Fruit fly (Drosophila melanogaster) whole organism, wandering third instar larva: ENCODE measurements around the gene CG45067.

Experiments used
- Abd-B ChIP-seq: fragments of >200 bp; optimal IDR thresholded peaks from 2 replicates; lab custom pipeline; 2017; ENCODE audit warnings: missing biosample characterization, missing genetic modification characterization
- CG32264 ChIP-seq: fragments of 200-800 bp; sonication (Bioruptor generic); optimal IDR thresholded peaks from 2 replicates; lab custom pipeline; 2016; ENCODE audit warnings: missing biosample characterization, missing genetic modification characterization
- CG9705 ChIP-seq: fragments of 200-800 bp; sonication (Bioruptor generic); optimal IDR thresholded peaks from 2 replicates; lab custom pipeline; 2018; ENCODE audit warnings: missing biosample characterization, mild to moderate bottlenecking, missing genetic modification characterization
- CrebA ChIP-seq: fragments of 200-800 bp; sonication (Bioruptor generic); optimal IDR thresholded peaks from 2 replicates; lab custom pipeline; 2016; ENCODE audit warnings: missing biosample characterization, mild to moderate bottlenecking, missing genetic modification characterization, borderline replicate concordance
- Dfd ChIP-seq: fragments of >200 bp; optimal IDR thresholded peaks from 2 replicates; lab custom pipeline; 2017; ENCODE audit warnings: missing biosample characterization, missing genetic modification characterization
- Dif ChIP-seq: fragments of 200-275, 200-300 bp; sonication (Bioruptor generic); optimal IDR thresholded peaks from 2 replicates; lab custom pipeline; 2018; ENCODE audit warnings: missing biosample characterization, missing genetic modification characterization; ENCODE audit not compliant: partially characterized antibody
- GATAd ChIP-seq: sonication (Bioruptor generic); optimal IDR thresholded peaks from 2 replicates; lab custom pipeline; 2016; ENCODE audit warnings: missing biosample characterization, missing genetic modification characterization
- HLH106 ChIP-seq: fragments of 200-800 bp; optimal IDR thresholded peaks from 3 replicates; lab custom pipeline; 2019; ENCODE audit warnings: missing biosample characterization, mild to moderate bottlenecking, missing genetic modification characterization, moderate library complexity
- Hnf4 ChIP-seq: fragments of 200-800 bp; sonication (Bioruptor generic); optimal IDR thresholded peaks from 2 replicates; lab custom pipeline; 2016; ENCODE audit warnings: missing biosample characterization, mild to moderate bottlenecking, missing genetic modification characterization
- Hr78 ChIP-seq: fragments of >200 bp; optimal IDR thresholded peaks from 2 replicates; lab custom pipeline; 2017; ENCODE audit warnings: missing biosample characterization, missing genetic modification characterization
- Hr83 ChIP-seq: fragments of 200-300 bp; sonication (Bioruptor generic); optimal IDR thresholded peaks from 2 replicates; lab custom pipeline; 2016; ENCODE audit warnings: missing biosample characterization, mild to moderate bottlenecking, missing genetic modification characterization, moderate library complexity; ENCODE audit not compliant: poor library complexity, severe bottlenecking
- Jra ChIP-seq: sonication (Bioruptor generic); optimal IDR thresholded peaks from 2 replicates; lab custom pipeline; 2016; ENCODE audit warnings: missing biosample characterization, missing genetic modification characterization
- Mio ChIP-seq: sonication (Bioruptor generic); optimal IDR thresholded peaks from 2 replicates; lab custom pipeline; 2016; ENCODE audit warnings: missing biosample characterization, missing genetic modification characterization
- Myc ChIP-seq: fragments of >200 bp; optimal IDR thresholded peaks from 2 replicates; lab custom pipeline; 2017
- N ChIP-seq: fragments of >200 bp; optimal IDR thresholded peaks from 2 replicates; lab custom pipeline; 2018; ENCODE audit warnings: missing biosample characterization, missing external identifiers, missing genetic modification characterization
- OdsH ChIP-seq: fragments of 200-800 bp; sonication (Bioruptor generic); optimal IDR thresholded peaks from 2 replicates; lab custom pipeline; 2016; ENCODE audit warnings: missing biosample characterization, mild to moderate bottlenecking, missing genetic modification characterization
- Rel ChIP-seq, 2 experiments: fragments of 200-800 bp; sonication (Bioruptor generic) in 1 of 2; optimal IDR thresholded peaks; 2 replicates in 1 of 2; 3 replicates in 1 of 2; lab custom pipeline; 2016 to 2019; ENCODE audit warnings: mild to moderate bottlenecking in 2 of 2, missing biosample characterization in 2 of 2, missing genetic modification characterization in 2 of 2, moderate library complexity in 1 of 2
- Sp1 ChIP-seq: fragments of 200-800 bp; sonication (Bioruptor generic); optimal IDR thresholded peaks from 3 replicates; lab custom pipeline; 2019; ENCODE audit warnings: missing biosample characterization, mild to moderate bottlenecking, missing genetic modification characterization, moderate library complexity
- Vsx2 ChIP-seq: fragments of 200-300, 225-300 bp; sonication (Bioruptor generic); optimal IDR thresholded peaks from 2 replicates; lab custom pipeline; 2018; ENCODE audit warnings: missing biosample characterization, missing genetic modification characterization; ENCODE audit not compliant: partially characterized antibody
- br ChIP-seq: fragments of 200-800 bp; sonication (Bioruptor generic); optimal IDR thresholded peaks from 2 replicates; lab custom pipeline; 2016; ENCODE audit warnings: missing biosample characterization, missing genetic modification characterization
- brk ChIP-seq: fragments of 200-800 bp; sonication (Bioruptor generic); optimal IDR thresholded peaks from 2 replicates; lab custom pipeline; 2016; ENCODE audit warnings: missing biosample characterization, mild to moderate bottlenecking, missing genetic modification characterization
- dl ChIP-seq, 2 experiments: fragments of 175-275, 200-275 bp in 1 of 2; fragments of 200-275 bp in 1 of 2; sonication (Bioruptor generic); optimal IDR thresholded peaks; lab custom pipeline; 2018; ENCODE audit warnings: mild to moderate bottlenecking in 2 of 2, missing biosample characterization in 2 of 2, missing genetic modification characterization in 2 of 2, moderate library complexity in 2 of 2; ENCODE audit not compliant: partially characterized antibody in 2 of 2, insufficient read depth in 1 of 2
- dmrt93B ChIP-seq: fragments of 200-800 bp; sonication (Bioruptor generic); optimal IDR thresholded peaks from 2 replicates; lab custom pipeline; 2018; ENCODE audit warnings: missing biosample characterization, mild to moderate bottlenecking, missing genetic modification characterization
- dsf ChIP-seq: sonication (Bioruptor generic); optimal IDR thresholded peaks from 2 replicates; lab custom pipeline; 2016; ENCODE audit warnings: missing biosample characterization, missing genetic modification characterization, borderline replicate concordance
- ey ChIP-seq: fragments of 200-800 bp; sonication (Bioruptor generic); optimal IDR thresholded peaks from 2 replicates; lab custom pipeline; 2016; ENCODE audit warnings: missing biosample characterization, missing genetic modification characterization
- foxo ChIP-seq, 2 experiments: fragments of 200-800 bp; sonication (Bioruptor generic); optimal IDR thresholded peaks; 2 replicates in 1 of 2; 3 replicates in 1 of 2; lab custom pipeline; 2016 to 2017; ENCODE audit warnings: missing biosample characterization in 2 of 2, missing genetic modification characterization in 2 of 2
- fru ChIP-seq: fragments of 200-800 bp; sonication (Bioruptor generic); optimal IDR thresholded peaks from 3 replicates; lab custom pipeline; 2016; ENCODE audit warnings: missing biosample characterization, mild to moderate bottlenecking, missing genetic modification characterization
- h ChIP-seq: fragments of 200-800 bp; sonication (Bioruptor generic); optimal IDR thresholded peaks from 3 replicates; lab custom pipeline; 2016; ENCODE audit warnings: missing biosample characterization, mild to moderate bottlenecking, missing genetic modification characterization
- jim ChIP-seq: fragments of 175-275, 200-325 bp; sonication (Bioruptor generic); optimal IDR thresholded peaks from 2 replicates; lab custom pipeline; 2016; ENCODE audit warnings: missing biosample characterization, mild to moderate bottlenecking, missing genetic modification characterization
- lola ChIP-seq: fragments of >200 bp; optimal IDR thresholded peaks from 2 replicates; lab custom pipeline; 2017; ENCODE audit warnings: missing biosample characterization, missing genetic modification characterization
- pan ChIP-seq: fragments of >200 bp; optimal IDR thresholded peaks from 2 replicates; lab custom pipeline; 2017
- psq ChIP-seq: fragments of 200-800 bp; sonication (Bioruptor generic); optimal IDR thresholded peaks from 3 replicates; lab custom pipeline; 2017; ENCODE audit warnings: missing biosample characterization, mild to moderate bottlenecking, missing genetic modification characterization, moderate library complexity
- rgr ChIP-seq: fragments of 200-800 bp; sonication (Bioruptor generic); optimal IDR thresholded peaks from 3 replicates; lab custom pipeline; 2016; ENCODE audit warnings: missing biosample characterization, mild to moderate bottlenecking, missing genetic modification characterization
- sage ChIP-seq: fragments of 200-800 bp; sonication (Bioruptor generic); optimal IDR thresholded peaks from 2 replicates; lab custom pipeline; 2016; ENCODE audit warnings: missing biosample characterization, mild to moderate bottlenecking, missing genetic modification characterization
- sv ChIP-seq: fragments of 200-800 bp; sonication (Bioruptor generic); optimal IDR thresholded peaks from 3 replicates; lab custom pipeline; 2016; ENCODE audit warnings: missing biosample characterization, missing genetic modification characterization
- tai ChIP-seq: sonication (Bioruptor generic); optimal IDR thresholded peaks from 2 replicates; lab custom pipeline; 2016; ENCODE audit warnings: missing biosample characterization, missing genetic modification characterization
- usp ChIP-seq: fragments of >200 bp; optimal IDR thresholded peaks from 2 replicates; lab custom pipeline; 2017; ENCODE audit warnings: missing biosample characterization, missing genetic modification characterization
- woc ChIP-seq: sonication (Bioruptor generic); optimal IDR thresholded peaks from 2 replicates; lab custom pipeline; 2016; ENCODE audit warnings: missing biosample characterization, mild to moderate bottlenecking, missing genetic modification characterization

The CG45067 gene

DNA sequence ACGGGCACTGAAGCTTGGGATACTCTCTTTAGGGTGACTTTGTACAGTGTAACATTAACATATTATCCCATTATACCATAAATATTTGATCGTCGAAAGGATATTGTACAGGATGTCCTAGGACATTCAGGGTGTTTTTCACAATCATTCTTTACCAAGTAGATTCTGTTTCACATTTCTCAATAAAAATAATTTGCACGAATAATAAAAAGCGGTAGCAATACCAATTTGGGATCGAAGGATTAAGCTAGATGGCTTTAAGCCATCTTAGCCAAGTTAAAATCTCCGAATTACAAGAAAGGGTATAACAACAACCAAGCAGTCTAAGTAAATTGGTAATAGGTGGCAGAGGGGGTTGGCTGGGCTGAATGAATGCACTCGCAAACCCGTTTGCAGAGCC, 39.9 kb downstream of the CG45067 start:
- peak; percentile 47 for TF ChIP-seq Sp1 (GFP tag; lab: Kevin White, UChicago)
- no peak for TF ChIP-seq GATAd
- TF ChIP-seq brk (GFP tag; lab: Kevin White, UChicago), result no peak
- TF ChIP-seq Hr78 (GFP tag; lab: Kevin White, UChicago), result no peak
- no peak for TF ChIP-seq Hr83 (GFP tag; lab: Kevin White, UChicago)
- no peak for TF ChIP-seq sage (GFP tag; lab: Kevin White, UChicago)
- no peak for TF ChIP-seq Vsx2 (GFP tag; lab: Kevin White, UChicago)
- no peak for TF ChIP-seq br (GFP tag; lab: Kevin White, UChicago)
- TF ChIP-seq CrebA (GFP tag; lab: Kevin White, UChicago), result no peak
- TF ChIP-seq lola (GFP tag; lab: Kevin White, UChicago), result no peak
- no peak for TF ChIP-seq sv
- no peak for TF ChIP-seq Rel (GFP tag; optimal IDR thresholded peaks at IDR 0.05; lab: Kevin White, UChicago)
- no peak for TF ChIP-seq Rel (tag; optimal IDR thresholded peaks at IDR 0.05; lab: Kevin White, UChicago)
- no peak for TF ChIP-seq N
- TF ChIP-seq rgr, result peak; percentile 1
- TF ChIP-seq fru (GFP tag; lab: Kevin White, UChicago), result peak; percentile 32
- TF ChIP-seq usp (GFP tag; lab: Kevin White, UChicago), result no peak
- TF ChIP-seq Hnf4 (GFP tag; lab: Kevin White, UChicago), result no peak
- peak; percentile 61 for TF ChIP-seq woc (GFP tag; lab: Kevin White, UChicago)
- no peak for TF ChIP-seq CG32264
- no peak for TF ChIP-seq Abd-B (GFP tag; lab: Kevin White, UChicago)
- TF ChIP-seq pan (lab: Kevin White, UChicago), result no peak
- TF ChIP-seq jim (GFP tag; lab: Kevin White, UChicago), result no peak
- TF ChIP-seq h (GFP tag; lab: Kevin White, UChicago), result peak; percentile 44
- TF ChIP-seq Myc (lab: Kevin White, UChicago), result no peak
- no peak for TF ChIP-seq tai (GFP tag; lab: Kevin White, UChicago)
- TF ChIP-seq dl (GFP tag; optimal IDR thresholded peaks at IDR 0.05; lab: Kevin White, UChicago; ENCODE audit: insufficient read depth in 1 of 2, partially characterized antibody in 2 of 2), result no peak
- TF ChIP-seq OdsH (GFP tag; lab: Kevin White, UChicago), result peak; percentile 44
- TF ChIP-seq dmrt93B, result peak; percentile 41
- peak; percentile 29 for TF ChIP-seq ey (GFP tag; lab: Kevin White, UChicago)
- TF ChIP-seq Dif (GFP tag; lab: Kevin White, UChicago), result no peak
- TF ChIP-seq Mio (GFP tag; lab: Kevin White, UChicago), result no peak
- no peak for TF ChIP-seq dsf
- TF ChIP-seq foxo (GFP tag; optimal IDR thresholded peaks at IDR 0.05; lab: Kevin White, UChicago), result peak in 1 of 2 experiments; percentile 45
- TF ChIP-seq Jra, result no peak
- peak; percentile 2 for TF ChIP-seq psq (GFP tag; lab: Kevin White, UChicago)
- TF ChIP-seq HLH106, result peak; percentile 39
- TF ChIP-seq Dfd (GFP tag; lab: Kevin White, UChicago), result no peak
- TF ChIP-seq CG9705 (GFP tag; lab: Kevin White, UChicago), result no peak

DNA sequence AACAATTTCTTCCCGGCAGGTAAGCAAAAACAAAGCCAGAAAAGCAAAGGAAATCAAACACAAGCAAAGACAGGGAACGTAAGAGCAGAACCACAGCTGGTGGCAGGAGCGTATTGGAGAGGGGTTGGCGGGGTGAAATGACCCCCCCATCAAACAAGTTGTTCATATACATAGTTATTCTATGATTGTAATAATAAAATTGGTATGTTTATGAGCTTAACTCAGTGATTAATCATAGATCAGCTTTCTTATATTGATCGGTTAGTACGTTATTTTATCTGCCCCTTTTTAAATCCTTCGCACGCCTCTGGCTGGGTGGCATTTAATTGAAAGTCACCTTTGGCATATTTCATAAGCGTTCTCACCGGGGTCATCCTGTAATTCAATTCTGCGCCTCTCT, 40.8 kb downstream of the CG45067 start:
- peak; percentile 54 for TF ChIP-seq h (GFP tag; lab: Kevin White, UChicago)
- TF ChIP-seq sv, result no peak
- no peak for TF ChIP-seq tai (GFP tag; lab: Kevin White, UChicago)
- TF ChIP-seq foxo (GFP tag; optimal IDR thresholded peaks at IDR 0.05; lab: Kevin White, UChicago), result peak in 1 of 2 experiments; percentile 50
- TF ChIP-seq CG9705 (GFP tag; lab: Kevin White, UChicago), result peak; percentile 2
- peak; percentile 52 for TF ChIP-seq fru (GFP tag; lab: Kevin White, UChicago)
- no peak for TF ChIP-seq OdsH (GFP tag; lab: Kevin White, UChicago)
- peak; percentile 43 for TF ChIP-seq HLH106
- TF ChIP-seq Mio (GFP tag; lab: Kevin White, UChicago), result no peak
- no peak for TF ChIP-seq rgr
- peak; percentile 10 for TF ChIP-seq ey (GFP tag; lab: Kevin White, UChicago)
- TF ChIP-seq Sp1 (GFP tag; lab: Kevin White, UChicago), result peak; percentile 20
- TF ChIP-seq Abd-B (GFP tag; lab: Kevin White, UChicago), result no peak
- TF ChIP-seq br (GFP tag; lab: Kevin White, UChicago), result peak; percentile 21
- no peak for TF ChIP-seq Hnf4 (GFP tag; lab: Kevin White, UChicago)
- no peak for TF ChIP-seq sage (GFP tag; lab: Kevin White, UChicago)
- TF ChIP-seq, all 38 proteins: peak for 8
